Worm (Caenorhabditis elegans): ENCODE measurements around the gene rnp-7.

The rnp-7 gene

ce11 chrIII:7162065-7162762 is 1.3 kb upstream of the rnp-7 start, which contains the start of the genes syf-2 and K04G7.1:
TSS of gene syf-2 (minus strand) at chrIII:7162115.
TSS of gene K04G7.1 (plus strand) at chrIII:7162712.
- TF ChIP-seq fkh-4 (tag; optimal IDR thresholded peaks at IDR 0.05; ENCODE audit: borderline replicate concordance), result peak; percentile 14
- TF ChIP-seq efl-3 (GFP tag; optimal IDR thresholded peaks at IDR 0.05), result no peak
- peak; percentile 100 for TF ChIP-seq lin-13 (GFP tag; optimal IDR thresholded peaks at IDR 0.05)
- TF ChIP-seq nhr-90 (tag; optimal IDR thresholded peaks at IDR 0.05; ENCODE audit: poor library complexity), result peak; percentile 80
- TF ChIP-seq unc-62 (GFP tag; optimal IDR thresholded peaks at IDR 0.05), result no peak
- peak; percentile 85 for TF ChIP-seq unc-86 (tag; optimal IDR thresholded peaks at IDR 0.05)
- peak; percentile 46 for TF ChIP-seq ceh-8 (GFP tag; optimal IDR thresholded peaks at IDR 0.05)
- peak; percentile 80 for TF ChIP-seq dsc-1 (tag; optimal IDR thresholded peaks at IDR 0.05)
- TF ChIP-seq sup-37 (GFP tag; optimal IDR thresholded peaks at IDR 0.05), result no peak
- no peak for TF ChIP-seq sox-4 (tag; optimal IDR thresholded peaks at IDR 0.05)
- peak; percentile 76 for TF ChIP-seq lin-39 (tag; optimal IDR thresholded peaks at IDR 0.05)
- TF ChIP-seq elt-3 (tag; optimal IDR thresholded peaks at IDR 0.05), result peak in 3 of 6 experiments; percentile 58 to 89 (median 59)
- peak; percentile 95 for TF ChIP-seq nhr-71 (tag; optimal IDR thresholded peaks at IDR 0.05)
- no peak for TF ChIP-seq C34B4.2 (tag; optimal IDR thresholded peaks at IDR 0.05)
- TF ChIP-seq nhr-28 (tag; optimal IDR thresholded peaks at IDR 0.05), result no peak
- peak; percentile 90 for TF ChIP-seq nhr-47 (tag; optimal IDR thresholded peaks at IDR 0.05)
- TF ChIP-seq lsy-2 (tag; optimal IDR thresholded peaks at IDR 0.05), result peak; percentile 95
- no peak for TF ChIP-seq ets-5 (GFP tag; IDR thresholded peaks at IDR 0.05)
- TF ChIP-seq isw-1 (GFP tag; IDR thresholded peaks at IDR 0.05), result peak; percentile 90
- TF ChIP-seq ama-1 (optimal IDR thresholded peaks at IDR 0.05), result peak; percentile 56
- peak; percentile 97 for TF ChIP-seq nhr-85 (tag)
- TF ChIP-seq skn-1 (tag; optimal IDR thresholded peaks at IDR 0.05), result peak; percentile 93
- TF ChIP-seq nhr-12 (tag; optimal IDR thresholded peaks at IDR 0.05), result no peak
- TF ChIP-seq swsn-7 (tag; optimal IDR thresholded peaks at IDR 0.05), result peak; percentile 87
- peak; percentile 89 for TF ChIP-seq nhr-77 (tag; optimal IDR thresholded peaks at IDR 0.05)
- peak; percentile 93 for TF ChIP-seq C16A3.4 (tag; optimal IDR thresholded peaks at IDR 0.05)
- TF ChIP-seq F16B12.6 (tag; optimal IDR thresholded peaks at IDR 0.05), result peak; percentile 60
- no peak for TF ChIP-seq nhr-84 (tag; optimal IDR thresholded peaks at IDR 0.05)
- peak; percentile 90 to 94 (median 91) for TF ChIP-seq dpl-1 (GFP tag; optimal IDR thresholded peaks at IDR 0.05)
- TF ChIP-seq unc-98 (GFP tag; IDR thresholded peaks at IDR 0.05), result no peak
- TF ChIP-seq lir-3 (tag; optimal IDR thresholded peaks at IDR 0.05; ENCODE audit: poor library complexity), result peak; percentile 62
- TF ChIP-seq mab-9 (GFP tag; IDR thresholded peaks at IDR 0.05), result peak; percentile 61; the same call in 1 of the 2 replicates
- peak; percentile 77 for TF ChIP-seq ztf-4 (tag; optimal IDR thresholded peaks at IDR 0.05)
- peak in 1 of 2 experiments; percentile 84 for TF ChIP-seq mdl-1 (tag; optimal IDR thresholded peaks at IDR 0.05)
- peak; percentile 8 for TF ChIP-seq aly-2 (tag; optimal IDR thresholded peaks at IDR 0.05)
- no peak for TF ChIP-seq nhr-76 (tag; optimal IDR thresholded peaks at IDR 0.05)
- peak; percentile 72 for TF ChIP-seq aha-1 (tag; optimal IDR thresholded peaks at IDR 0.05)
- TF ChIP-seq irx-1 (tag; optimal IDR thresholded peaks at IDR 0.05), result peak; percentile 70
- no peak for TF ChIP-seq ceh-90 (tag; optimal IDR thresholded peaks at IDR 0.05)
- TF ChIP-seq zag-1 (tag; optimal IDR thresholded peaks at IDR 0.05), result peak; percentile 20
- TF ChIP-seq elt-2 (tag; optimal IDR thresholded peaks at IDR 0.05), result peak; percentile 45
- TF ChIP-seq nhr-11 (tag; optimal IDR thresholded peaks at IDR 0.05), result peak; percentile 70
- TF ChIP-seq rnt-1 (tag; optimal IDR thresholded peaks at IDR 0.05), result peak; percentile 84
- TF ChIP-seq ceh-63 (GFP tag; optimal IDR thresholded peaks at IDR 0.05), result no peak
- peak; percentile 74 for TF ChIP-seq nhr-237 (tag; optimal IDR thresholded peaks at IDR 0.05)
- TF ChIP-seq ces-1 (GFP tag; optimal IDR thresholded peaks at IDR 0.05), result no peak
- TF ChIP-seq jun-1 (tag; optimal IDR thresholded peaks at IDR 0.05), result peak; percentile 86
- peak; percentile 86 for TF ChIP-seq mep-1 (tag; optimal IDR thresholded peaks at IDR 0.05)
- TF ChIP-seq efl-1 (optimal IDR thresholded peaks at IDR 0.05), result peak; percentile 88 to 93
- TF ChIP-seq efl-1 (GFP tag; optimal IDR thresholded peaks at IDR 0.05 in 1 of 2), result peak; percentile 89 to 99
- no peak for TF ChIP-seq tlp-1 (tag; optimal IDR thresholded peaks at IDR 0.05)
- peak; percentile 85 for TF ChIP-seq egl-13 (tag; optimal IDR thresholded peaks at IDR 0.05)
- TF ChIP-seq nhr-20 (tag; optimal IDR thresholded peaks at IDR 0.05), result peak; percentile 90
